Fruit fly (Drosophila melanogaster) whole organism, adult: ENCODE data around the gene kon.

ENCODE experiments used
- Hr96 ChIP-seq: fragments of 200-800 bp; sonication (Bioruptor generic); optimal IDR thresholded peaks from 2 replicates; lab custom pipeline; 2016; ENCODE audit warnings: missing biosample characterization, missing genetic modification characterization
- bab1 ChIP-seq: fragments of 200-800 bp; sonication (Bioruptor generic); optimal IDR thresholded peaks from 3 replicates; lab custom pipeline; 2019; ENCODE audit warnings: missing biosample characterization, mild to moderate bottlenecking, missing genetic modification characterization, moderate library complexity
- cic ChIP-seq: fragments of 200-800 bp; sonication (Bioruptor generic); optimal IDR thresholded peaks from 2 replicates; lab custom pipeline; 2017; ENCODE audit warnings: missing biosample characterization, mild to moderate bottlenecking, missing genetic modification characterization, moderate library complexity
- cnc ChIP-seq, 2 experiments: fragments of >200 bp; optimal IDR thresholded peaks; 2 replicates each; lab custom pipeline; 2017
- tj ChIP-seq: fragments of 200-800 bp; sonication (Bioruptor generic); optimal IDR thresholded peaks from 3 replicates; lab custom pipeline; 2017; ENCODE audit warnings: missing biosample characterization, mild to moderate bottlenecking, missing genetic modification characterization, moderate library complexity

DNA sequence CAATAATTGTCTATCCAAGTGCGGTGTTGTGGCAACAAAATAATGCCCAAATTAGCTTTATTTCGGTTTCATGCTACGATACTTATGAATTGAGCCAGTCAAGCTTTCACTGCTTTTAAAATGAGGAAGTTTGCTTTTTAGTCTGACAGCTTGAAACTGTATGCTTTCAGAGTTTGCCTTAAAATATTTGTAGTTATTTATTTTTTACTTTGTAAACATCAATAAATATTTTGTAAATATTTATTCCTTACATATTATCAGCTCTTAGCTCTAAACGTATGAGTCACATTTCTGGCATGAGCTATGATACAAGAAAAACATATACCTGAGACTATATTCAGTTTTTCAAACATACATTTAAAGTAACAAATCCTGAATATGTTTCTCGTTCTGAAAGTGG lies 22.7 kb downstream of the kon start:
- TF ChIP-seq Hr96 (GFP tag; lab: Kevin White, UChicago) (no peak), tj (GFP tag; lab: Kevin White, UChicago) (no peak), bab1 (no peak), cnc (optimal IDR thresholded peaks at IDR 0.05; lab: Kevin White, UChicago) (no peak), cic (no peak)
